Fruit fly (Drosophila melanogaster) whole organism, embryonic: ENCODE measurements around the gene Ctr9.

Source experiments
- Atf-2 ChIP-seq: fragments of 200-800 bp; sonication (Bioruptor generic); optimal IDR thresholded peaks from 2 replicates; lab custom pipeline; 2016; ENCODE audit warnings: missing biosample characterization, missing genetic modification characterization
- Bdp1 ChIP-seq: fragments of 200-800 bp; sonication (Bioruptor generic); optimal IDR thresholded peaks from 3 replicates; lab custom pipeline; 2016; ENCODE audit warnings: missing biosample characterization, missing genetic modification characterization
- CG10267 ChIP-seq: fragments of 200-800 bp; sonication (Bioruptor generic); optimal IDR thresholded peaks from 2 replicates; lab custom pipeline; 2018; ENCODE audit warnings: missing biosample characterization, mild to moderate bottlenecking, missing genetic modification characterization, moderate library complexity
- CG10979 ChIP-seq: fragments of 200-800 bp; sonication (Bioruptor generic); optimal IDR thresholded peaks from 2 replicates; lab custom pipeline; 2018; ENCODE audit warnings: missing biosample characterization, mild to moderate bottlenecking, missing genetic modification characterization, moderate library complexity
- CG11398 ChIP-seq: fragments of 200-800 bp; sonication (Bioruptor generic); optimal IDR thresholded peaks from 2 replicates; lab custom pipeline; 2016; ENCODE audit warnings: missing biosample characterization, missing genetic modification characterization
- CG11723 ChIP-seq: fragments of 200-800 bp; sonication (Bioruptor generic); optimal IDR thresholded peaks from 2 replicates; lab custom pipeline; 2017; ENCODE audit warnings: missing biosample characterization, mild to moderate bottlenecking, missing genetic modification characterization
- CG12744 ChIP-seq: fragments of 200-800 bp; sonication (Bioruptor generic); optimal IDR thresholded peaks from 2 replicates; lab custom pipeline; 2016; ENCODE audit warnings: missing biosample characterization, missing genetic modification characterization
- CG14667 ChIP-seq: fragments of 200-800 bp; sonication (Bioruptor generic); IDR thresholded peaks from 2 replicates; pipeline ENCODE4 v1.3.6; 2022; ENCODE audit warnings: missing biosample characterization, missing genetic modification characterization
- CG16815 ChIP-seq: fragments of 200-800 bp; sonication (Bioruptor generic); optimal IDR thresholded peaks from 3 replicates; lab custom pipeline; 2017; ENCODE audit warnings: missing biosample characterization, mild to moderate bottlenecking, missing genetic modification characterization
- CG17186 ChIP-seq: fragments of 200-800 bp; sonication (Bioruptor generic); optimal IDR thresholded peaks from 3 replicates; lab custom pipeline; 2017; ENCODE audit warnings: missing biosample characterization, missing genetic modification reagents, missing genetic modification characterization
- CG18619 ChIP-seq: fragments of 200-800 bp; sonication (Bioruptor generic); optimal IDR thresholded peaks from 3 replicates; lab custom pipeline; 2017; ENCODE audit warnings: missing biosample characterization, mild to moderate bottlenecking, missing genetic modification characterization
- CG30403 ChIP-seq: fragments of 200-800 bp; sonication (Bioruptor generic); optimal IDR thresholded peaks from 3 replicates; lab custom pipeline; 2016; ENCODE audit warnings: missing biosample characterization, missing genetic modification characterization
- CG33213 ChIP-seq: fragments of 200-800 bp; sonication (Bioruptor generic); optimal IDR thresholded peaks from 3 replicates; lab custom pipeline; 2016; ENCODE audit warnings: missing biosample characterization, missing genetic modification characterization
- CG4854 ChIP-seq: fragments of 200-800 bp; sonication (Bioruptor generic); optimal IDR thresholded peaks from 2 replicates; lab custom pipeline; 2016; ENCODE audit warnings: missing biosample characterization, missing genetic modification characterization, inconsistent platforms
- CG6689 ChIP-seq: fragments of 200-800 bp; sonication (Bioruptor generic); IDR thresholded peaks from 2 replicates; pipeline ENCODE4 v1.3.6; 2022; ENCODE audit warnings: missing biosample characterization, missing genetic modification characterization
- CG6791 ChIP-seq: fragments of 200-800 bp; sonication (Bioruptor generic); IDR thresholded peaks from 3 replicates; pipeline ENCODE4 v1.3.6; 2022; ENCODE audit warnings: missing biosample characterization, missing genetic modification characterization; ENCODE audit not compliant: partially characterized antibody
- CG7271 ChIP-seq: fragments of 200-800 bp; sonication (Bioruptor generic); optimal IDR thresholded peaks from 2 replicates; lab custom pipeline; 2018; ENCODE audit warnings: missing biosample characterization, mild to moderate bottlenecking, missing genetic modification characterization, moderate library complexity
- CG7987 ChIP-seq: fragments of 200-800 bp; sonication (Bioruptor generic); optimal IDR thresholded peaks from 2 replicates; lab custom pipeline; 2018; ENCODE audit warnings: missing biosample characterization, mild to moderate bottlenecking, missing genetic modification characterization, moderate library complexity
- CG9215 ChIP-seq: fragments of 200-800 bp; sonication (Bioruptor generic); IDR thresholded peaks from 2 replicates; pipeline ENCODE4 v1.3.6; 2022; ENCODE audit warnings: missing biosample characterization, missing genetic modification characterization
- CG9609 ChIP-seq: fragments of 200-800 bp; sonication (Bioruptor generic); optimal IDR thresholded peaks from 3 replicates; lab custom pipeline; 2016; ENCODE audit warnings: missing biosample characterization, missing genetic modification characterization
- CrebB ChIP-seq: fragments of 200-800 bp; sonication (Bioruptor generic); optimal IDR thresholded peaks from 3 replicates; lab custom pipeline; 2018; ENCODE audit warnings: missing biosample characterization, mild to moderate bottlenecking, missing genetic modification characterization
- Dip3 ChIP-seq: fragments of 200-800 bp; sonication (Bioruptor generic); optimal IDR thresholded peaks from 3 replicates; lab custom pipeline; 2016; ENCODE audit warnings: missing biosample characterization, missing genetic modification characterization
- Doc3 ChIP-seq: fragments of 200-800 bp; sonication (Bioruptor generic); IDR thresholded peaks from 3 replicates; pipeline ENCODE4 v1.3.6; 2022; ENCODE audit warnings: missing biosample characterization, missing genetic modification characterization; ENCODE audit not compliant: partially characterized antibody
- Elba2 ChIP-seq: fragments of 200-800 bp; sonication (Bioruptor generic); optimal IDR thresholded peaks from 3 replicates; lab custom pipeline; 2016; ENCODE audit warnings: missing biosample characterization, missing genetic modification characterization
- Ets65A ChIP-seq: fragments of 200-800 bp; sonication (Bioruptor generic); peaks from one replicate; lab custom pipeline; 2016; ENCODE audit warnings: missing biosample characterization, missing genetic modification characterization
- Lhr ChIP-seq: fragments of 200-800 bp; sonication (Bioruptor generic); optimal IDR thresholded peaks from 3 replicates; lab custom pipeline; 2017; ENCODE audit warnings: mild to moderate bottlenecking, missing biosample characterization, missing genetic modification reagents, missing genetic modification characterization
- MBD-R2 ChIP-seq: fragments of 200-800 bp; sonication (Bioruptor generic); IDR thresholded peaks from 2 replicates; pipeline ENCODE4 v1.3.6; 2022; ENCODE audit warnings: missing biosample characterization, missing genetic modification characterization
- NfI ChIP-seq: fragments of 200-800 bp; sonication (Bioruptor generic); optimal IDR thresholded peaks from 3 replicates; lab custom pipeline; 2018; ENCODE audit warnings: missing biosample characterization, mild to moderate bottlenecking, missing genetic modification characterization, moderate library complexity
- Opbp ChIP-seq: fragments of 200-800 bp; sonication (Bioruptor generic); IDR thresholded peaks from 3 replicates; pipeline ENCODE4 v1.3.6; 2022; ENCODE audit warnings: missing biosample characterization, missing genetic modification characterization; ENCODE audit not compliant: partially characterized antibody
- Rx ChIP-seq: fragments of 200-800 bp; sonication (Bioruptor generic); IDR thresholded peaks from 2 replicates; pipeline ENCODE4 v1.3.6; 2022; ENCODE audit warnings: missing biosample characterization, missing genetic modification characterization
- Ssrp ChIP-seq: fragments of 200-800 bp; sonication (Bioruptor generic); optimal IDR thresholded peaks from 2 replicates; lab custom pipeline; 2018; ENCODE audit warnings: missing biosample characterization, mild to moderate bottlenecking, missing genetic modification characterization, moderate library complexity
- Xrp1 ChIP-seq: fragments of 200-800 bp; sonication (Bioruptor generic); IDR thresholded peaks from 2 replicates; pipeline ENCODE4 v1.3.6; 2022; ENCODE audit warnings: missing biosample characterization, missing genetic modification characterization
- ac ChIP-seq: fragments of 200-800 bp; sonication (Bioruptor generic); optimal IDR thresholded peaks from 3 replicates; lab custom pipeline; 2017; ENCODE audit warnings: missing biosample characterization, mild to moderate bottlenecking, missing genetic modification characterization
- ap ChIP-seq: fragments of 200-800 bp; sonication (Bioruptor generic); IDR thresholded peaks from 2 replicates; pipeline ENCODE4 v1.3.6; 2022; ENCODE audit warnings: missing biosample characterization, missing genetic modification characterization
- chn ChIP-seq: fragments of 200-800 bp; sonication (Bioruptor generic); optimal IDR thresholded peaks from 2 replicates; lab custom pipeline; 2016; ENCODE audit warnings: missing biosample characterization, missing genetic modification characterization
- fd96Cb ChIP-seq: fragments of 200-800 bp; sonication (Bioruptor generic); optimal IDR thresholded peaks from 2 replicates; lab custom pipeline; 2018; ENCODE audit warnings: missing biosample characterization, mild to moderate bottlenecking, missing genetic modification characterization, moderate library complexity
- gem ChIP-seq: fragments of 200-800 bp; sonication (Bioruptor generic); optimal IDR thresholded peaks from 2 replicates; lab custom pipeline; 2019; ENCODE audit warnings: missing biosample characterization, mild to moderate bottlenecking, missing genetic modification characterization, moderate library complexity
- ken ChIP-seq: fragments of 200-800 bp; sonication (Bioruptor generic); IDR thresholded peaks from 3 replicates; pipeline ENCODE4 v1.3.6; 2022; ENCODE audit warnings: missing biosample characterization, missing genetic modification characterization
- lilli ChIP-seq: fragments of 200-800 bp; sonication (Bioruptor generic); optimal IDR thresholded peaks from 3 replicates; lab custom pipeline; 2016; ENCODE audit warnings: missing biosample characterization, missing genetic modification characterization
- pnt ChIP-seq: fragments of 200-800 bp; sonication (Bioruptor generic); optimal IDR thresholded peaks from 3 replicates; lab custom pipeline; 2016; ENCODE audit warnings: missing biosample characterization, missing genetic modification characterization
- pum ChIP-seq: fragments of 200-800 bp; sonication (Bioruptor generic); optimal IDR thresholded peaks from 2 replicates; lab custom pipeline; 2016; ENCODE audit warnings: missing biosample characterization, missing genetic modification characterization
- sens ChIP-seq: fragments of 200-800 bp; sonication (Bioruptor generic); peaks from one replicate; lab custom pipeline; 2016; ENCODE audit warnings: missing biosample characterization, missing genetic modification characterization
- slbo ChIP-seq: fragments of 200-800 bp; sonication (Bioruptor generic); IDR thresholded peaks from 2 replicates; pipeline ENCODE4 v1.3.6; 2022; ENCODE audit warnings: missing biosample characterization, missing genetic modification characterization
- slou ChIP-seq: fragments of 200-800 bp; sonication (Bioruptor generic); optimal IDR thresholded peaks from 3 replicates; lab custom pipeline; 2016; ENCODE audit warnings: missing biosample characterization, missing genetic modification characterization
- stwl ChIP-seq: fragments of 200-800 bp; sonication (Bioruptor generic); optimal IDR thresholded peaks from 3 replicates; lab custom pipeline; 2018; ENCODE audit warnings: missing biosample characterization, mild to moderate bottlenecking, missing genetic modification characterization, moderate library complexity
- trem ChIP-seq: fragments of 200-800 bp; optimal IDR thresholded peaks from 3 replicates; lab custom pipeline; 2019; ENCODE audit warnings: missing biosample characterization, mild to moderate bottlenecking, missing genetic modification characterization, moderate library complexity
- z ChIP-seq: fragments of 200-800 bp; sonication (Bioruptor generic); IDR thresholded peaks from 3 replicates; pipeline ENCODE4 v1.3.6; 2022; ENCODE audit warnings: missing biosample characterization, missing genetic modification characterization
- zfh2 ChIP-seq: fragments of 200-800 bp; sonication (Bioruptor generic); optimal IDR thresholded peaks from 2 replicates; lab custom pipeline; 2016; ENCODE audit warnings: missing biosample characterization, missing genetic modification characterization

Gene Ctr9

DNA sequence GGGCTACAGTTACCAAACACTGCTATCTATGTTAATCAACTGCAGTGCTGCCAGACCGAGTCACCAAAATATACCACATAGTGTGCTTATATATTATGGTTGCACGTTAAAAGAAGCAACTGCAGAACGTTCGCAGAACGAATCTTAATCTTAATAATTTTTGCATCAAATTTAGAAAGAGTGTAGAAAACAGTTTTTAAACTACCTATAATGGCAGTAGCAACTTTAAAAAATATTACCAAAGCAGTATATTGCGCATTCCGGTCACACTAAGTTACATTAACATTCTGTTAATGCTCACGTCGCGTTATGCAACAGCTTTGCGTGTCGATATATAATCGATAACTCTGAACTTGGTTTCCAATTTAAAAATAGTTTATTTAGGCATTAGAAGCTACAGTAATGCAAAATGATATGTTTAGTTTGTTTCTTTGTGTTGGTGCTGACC, 35.1 kb downstream of the Ctr9 start, which contains the start of gene indra (continued):
- peak; percentile 62 for TF ChIP-seq CG6791
- peak; percentile 64 for TF ChIP-seq chn (GFP tag; lab: Kevin White, UChicago)
- TF ChIP-seq trem, result peak; percentile 82
- peak; percentile 38 for TF ChIP-seq fd96Cb (tag; lab: Kevin White, UChicago)
- peak; percentile 54 for TF ChIP-seq CG33213
- peak; percentile 53 for TF ChIP-seq Ssrp (tag; lab: Kevin White, UChicago)
- TF ChIP-seq stwl, result peak; percentile 60
- no peak for TF ChIP-seq CG7987 (GFP tag; lab: Kevin White, UChicago)
- peak; percentile 56; the same call in 1 of the 2 replicates for TF ChIP-seq CG6689 (GFP tag; lab: Robert Waterston, UW)
- no peak for TF ChIP-seq CG11723
- peak; percentile 85 for TF ChIP-seq lilli (GFP tag; lab: Kevin White, UChicago)
- TF ChIP-seq Opbp (GFP tag; lab: Robert Waterston, UW), result peak; percentile 71; the same call in 2 of the 3 replicates
- TF ChIP-seq MBD-R2 (GFP tag; lab: Robert Waterston, UW), result peak; percentile 65
- TF ChIP-seq gem, result peak; percentile 73
- peak; percentile 33 for TF ChIP-seq Lhr
- peak; percentile 9 for TF ChIP-seq slou (GFP tag; lab: Kevin White, UChicago)
- TF ChIP-seq CG10267 (tag; lab: Kevin White, UChicago), result peak; percentile 77
- TF ChIP-seq CG18619 (GFP tag; lab: Kevin White, UChicago), result peak; percentile 28
- TF ChIP-seq CG9609 (GFP tag; lab: Kevin White, UChicago), result peak; percentile 61
- peak; percentile 55; the same call in 1 of the 2 replicates for TF ChIP-seq CG9215
- peak; percentile 29; the same call in 1 of the 2 replicates for TF ChIP-seq Xrp1
- peak; percentile 85 for TF ChIP-seq Ets65A (GFP tag; lab: Kevin White, UChicago)
- TF ChIP-seq zfh2 (GFP tag; lab: Kevin White, UChicago), result peak; percentile 74
- TF ChIP-seq CG10979 (tag; lab: Kevin White, UChicago), result peak; percentile 21
- TF ChIP-seq z (GFP tag; lab: Robert Waterston, UW), result no peak
- TF ChIP-seq Bdp1, result peak; percentile 20
- peak; percentile 9 for TF ChIP-seq pum
- TF ChIP-seq ap (GFP tag; lab: Robert Waterston, UW), result no peak
- no peak for TF ChIP-seq CG14667 (GFP tag; lab: Robert Waterston, UW)
- peak; percentile 58 for TF ChIP-seq Elba2 (GFP tag; lab: Kevin White, UChicago)
- peak; percentile 71 for TF ChIP-seq CG30403 (GFP tag; lab: Kevin White, UChicago)
- TF ChIP-seq NfI, result peak; percentile 67
- peak; percentile 59 for TF ChIP-seq slbo (GFP tag; lab: Robert Waterston, UW)
- peak; percentile 25 for TF ChIP-seq CG12744 (GFP tag; lab: Kevin White, UChicago)
- peak; percentile 95 for TF ChIP-seq sens (GFP tag; lab: Kevin White, UChicago)
- peak; percentile 77 for TF ChIP-seq CG17186 (GFP tag; lab: Kevin White, UChicago)
- peak; percentile 9 for TF ChIP-seq CG16815 (GFP tag; lab: Kevin White, UChicago)
- peak; percentile 42 for TF ChIP-seq pnt (GFP tag; lab: Kevin White, UChicago)
- TF ChIP-seq ac (GFP tag; lab: Kevin White, UChicago), result no peak
- TF ChIP-seq CG7271, result peak; percentile 24
- peak; percentile 10 for TF ChIP-seq CrebB
- peak; percentile 12 for TF ChIP-seq CG11398
- TF ChIP-seq Dip3 (GFP tag; lab: Kevin White, UChicago), result peak; percentile 59
- peak; percentile 47 for TF ChIP-seq CG4854
- TF ChIP-seq ken (GFP tag; lab: Robert Waterston, UW), result 0 out of 3 replicates have a peak, but pooled peaks have one; percentile 45
- TF ChIP-seq Doc3, result peak; percentile 41; the same call in 2 of the 3 replicates
- 0 out of 2 replicates have a peak, but pooled peaks have one; percentile 24 for TF ChIP-seq Rx (GFP tag; lab: Robert Waterston, UW)
- peak; percentile 13 for TF ChIP-seq Atf-2 (GFP tag; lab: Kevin White, UChicago)
